Fruit fly (Drosophila melanogaster) whole organism, embryonic: Measurements from ENCODE around the gene CG8128.

ENCODE experiments used
- Ada2b ChIP-seq: fragments of 200-800 bp; sonication (Bioruptor generic); IDR thresholded peaks from 2 replicates; pipeline ENCODE4 v1.3.6; 2022; ENCODE audit warnings: missing biosample characterization, missing genetic modification characterization
- BtbVII ChIP-seq: fragments of 200-800 bp; sonication (Bioruptor generic); optimal IDR thresholded peaks from 3 replicates; lab custom pipeline; 2017; ENCODE audit warnings: missing biosample characterization, mild to moderate bottlenecking, missing genetic modification characterization
- CG10321 ChIP-seq: fragments of 200-800 bp; sonication (Bioruptor generic); IDR thresholded peaks from 2 replicates; pipeline ENCODE4 v1.3.6; 2022; ENCODE audit warnings: missing biosample characterization, missing genetic modification characterization
- CG10462 ChIP-seq: fragments of 200-800 bp; sonication (Bioruptor generic); optimal IDR thresholded peaks from 2 replicates; lab custom pipeline; 2016; ENCODE audit warnings: missing biosample characterization, missing genetic modification characterization
- CG11398 ChIP-seq: fragments of 200-800 bp; sonication (Bioruptor generic); optimal IDR thresholded peaks from 2 replicates; lab custom pipeline; 2016; ENCODE audit warnings: missing biosample characterization, missing genetic modification characterization
- CG11504 ChIP-seq: fragments of 200-800 bp; sonication (Bioruptor generic); optimal IDR thresholded peaks from 3 replicates; lab custom pipeline; 2019; ENCODE audit warnings: missing biosample characterization, mild to moderate bottlenecking, missing genetic modification characterization, moderate library complexity
- CG11696 ChIP-seq: fragments of 200-800 bp; sonication (Bioruptor generic); IDR thresholded peaks from 2 replicates; pipeline ENCODE4 v1.3.6; 2022; ENCODE audit warnings: missing biosample characterization, missing genetic modification characterization
- CG12744 ChIP-seq: fragments of 200-800 bp; sonication (Bioruptor generic); optimal IDR thresholded peaks from 2 replicates; lab custom pipeline; 2016; ENCODE audit warnings: missing biosample characterization, missing genetic modification characterization
- CG15073 ChIP-seq: fragments of 200-800 bp; sonication (Bioruptor generic); optimal IDR thresholded peaks from 2 replicates; lab custom pipeline; 2016; ENCODE audit warnings: missing biosample characterization, missing genetic modification characterization
- CG17328 ChIP-seq: fragments of 200-800 bp; sonication (Bioruptor generic); IDR thresholded peaks from 2 replicates; pipeline ENCODE4 v1.3.6; 2022; ENCODE audit warnings: missing biosample characterization, missing genetic modification characterization
- CG17829 ChIP-seq: fragments of 200-800 bp; optimal IDR thresholded peaks from 2 replicates; lab custom pipeline; 2019; ENCODE audit warnings: missing biosample characterization, mild to moderate bottlenecking, missing genetic modification characterization, moderate library complexity
- CG18599 ChIP-seq: fragments of 200-800 bp; sonication (Bioruptor generic); optimal IDR thresholded peaks from 3 replicates; lab custom pipeline; 2017; ENCODE audit warnings: missing biosample characterization, missing genetic modification characterization, mild to moderate bottlenecking, moderate library complexity, missing genetic modification reagents
- CG30431 ChIP-seq: fragments of 200-800 bp; sonication (Bioruptor generic); optimal IDR thresholded peaks from 2 replicates; lab custom pipeline; 2017; ENCODE audit warnings: missing biosample characterization, missing genetic modification characterization
- CG34422 ChIP-seq: fragments of 200-800 bp; sonication (Bioruptor generic); IDR thresholded peaks from 3 replicates; pipeline ENCODE4 v1.3.6; 2022; ENCODE audit warnings: missing biosample characterization, missing genetic modification characterization
- CG5953 ChIP-seq: fragments of 200-800 bp; sonication (Bioruptor generic); IDR thresholded peaks from 2 replicates; pipeline ENCODE4 v1.3.6; 2022; ENCODE audit warnings: missing biosample characterization, missing genetic modification characterization
- CG6272 ChIP-seq: fragments of 200-800 bp; sonication (Bioruptor generic); IDR thresholded peaks from 2 replicates; pipeline ENCODE4 v1.3.6; 2022; ENCODE audit warnings: missing biosample characterization, missing genetic modification characterization
- CG7786 ChIP-seq: fragments of 200-800 bp; sonication (Bioruptor generic); optimal IDR thresholded peaks from 2 replicates; lab custom pipeline; 2016; ENCODE audit warnings: missing biosample characterization, missing genetic modification characterization
- CG7839 ChIP-seq: fragments of 200-800 bp; sonication (Bioruptor generic); optimal IDR thresholded peaks from 3 replicates; lab custom pipeline; 2018; ENCODE audit warnings: missing biosample characterization, mild to moderate bottlenecking, missing genetic modification characterization, moderate library complexity
- Dbx ChIP-seq: fragments of 200-800 bp; sonication (Bioruptor generic); IDR thresholded peaks from 3 replicates; pipeline ENCODE4 v1.3.6; 2022; ENCODE audit warnings: missing biosample characterization, missing genetic modification characterization
- Fer3 ChIP-seq: fragments of 200-800 bp; sonication (Bioruptor generic); optimal IDR thresholded peaks from 2 replicates; lab custom pipeline; 2018; ENCODE audit warnings: missing biosample characterization, mild to moderate bottlenecking, missing genetic modification characterization, moderate library complexity
- Mad ChIP-seq: fragments of 200-800 bp; sonication (Bioruptor generic); optimal IDR thresholded peaks from 2 replicates; lab custom pipeline; 2016; ENCODE audit warnings: missing biosample characterization, missing genetic modification characterization
- Med ChIP-seq: fragments of 200-800 bp; sonication (Bioruptor generic); peaks from one replicate; lab custom pipeline; 2016; ENCODE audit warnings: missing biosample characterization, missing genetic modification characterization, mild to moderate bottlenecking, inconsistent platforms, moderate library complexity
- NfI ChIP-seq: fragments of 200-800 bp; sonication (Bioruptor generic); optimal IDR thresholded peaks from 3 replicates; lab custom pipeline; 2018; ENCODE audit warnings: missing biosample characterization, mild to moderate bottlenecking, missing genetic modification characterization, moderate library complexity
- Opbp ChIP-seq: fragments of 200-800 bp; sonication (Bioruptor generic); IDR thresholded peaks from 3 replicates; pipeline ENCODE4 v1.3.6; 2022; ENCODE audit warnings: missing biosample characterization, missing genetic modification characterization; ENCODE audit not compliant: partially characterized antibody
- Sry-β ChIP-seq: fragments of 200-800 bp; sonication (Bioruptor generic); optimal IDR thresholded peaks from 2 replicates; lab custom pipeline; 2018; ENCODE audit warnings: missing biosample characterization, mild to moderate bottlenecking, missing genetic modification characterization, moderate library complexity
- Usf ChIP-seq: fragments of 200-800 bp; sonication (Bioruptor generic); optimal IDR thresholded peaks from 2 replicates; lab custom pipeline; 2017; ENCODE audit warnings: missing genotype, missing biosample characterization, missing genetic modification characterization
- aop ChIP-seq: fragments of 200-800 bp; sonication (Bioruptor generic); IDR thresholded peaks from 2 replicates; pipeline ENCODE4 v1.3.6; 2022; ENCODE audit warnings: missing biosample characterization, missing genetic modification characterization
- ase ChIP-seq: fragments of 200-800 bp; sonication (Bioruptor generic); IDR thresholded peaks from 3 replicates; pipeline ENCODE4 v1.3.6; 2022; ENCODE audit warnings: missing biosample characterization, missing genetic modification characterization
- ash1 ChIP-seq: fragments of 200-800 bp; sonication (Bioruptor generic); optimal IDR thresholded peaks from 2 replicates; lab custom pipeline; 2018; ENCODE audit warnings: missing biosample characterization, mild to moderate bottlenecking, missing genetic modification characterization
- bcd ChIP-seq: fragments of 200-800 bp; sonication (Bioruptor generic); optimal IDR thresholded peaks from 2 replicates; lab custom pipeline; 2017; ENCODE audit warnings: missing biosample characterization, mild to moderate bottlenecking, missing genetic modification characterization
- bigmax ChIP-seq: fragments of 200-800 bp; sonication (Bioruptor generic); optimal IDR thresholded peaks from 2 replicates; lab custom pipeline; 2018; ENCODE audit warnings: missing biosample characterization, mild to moderate bottlenecking, missing genetic modification characterization
- caup ChIP-seq: fragments of 200-800 bp; sonication (Bioruptor generic); optimal IDR thresholded peaks from 3 replicates; lab custom pipeline; 2017; ENCODE audit warnings: missing biosample characterization, mild to moderate bottlenecking, missing genetic modification characterization, moderate library complexity; ENCODE audit not compliant: severe bottlenecking
- chm ChIP-seq: fragments of 200-800 bp; sonication (Bioruptor generic); IDR thresholded peaks from 2 replicates; pipeline ENCODE4 v1.3.6; 2022; ENCODE audit warnings: missing biosample characterization, missing genetic modification characterization
- chn ChIP-seq: fragments of 200-800 bp; sonication (Bioruptor generic); optimal IDR thresholded peaks from 2 replicates; lab custom pipeline; 2016; ENCODE audit warnings: missing biosample characterization, missing genetic modification characterization
- ci ChIP-seq: fragments of 200-800 bp; sonication (Bioruptor generic); IDR thresholded peaks from 3 replicates; pipeline ENCODE4 v1.3.6; 2022; ENCODE audit warnings: missing biosample characterization, missing genetic modification characterization
- crol ChIP-seq: fragments of 200-800 bp; sonication (Bioruptor generic); IDR thresholded peaks from 2 replicates; pipeline ENCODE4 v1.3.6; 2022; ENCODE audit warnings: missing biosample characterization, missing genetic modification characterization
- dm ChIP-seq: fragments of 200-800 bp; sonication (Bioruptor generic); optimal IDR thresholded peaks from 3 replicates; lab custom pipeline; 2016; ENCODE audit warnings: missing biosample characterization, missing genetic modification characterization
- exex ChIP-seq: fragments of 200-800 bp; sonication (Bioruptor generic); optimal IDR thresholded peaks from 4 replicates; lab custom pipeline; 2018; ENCODE audit warnings: missing biosample characterization, mild to moderate bottlenecking, missing genetic modification characterization, moderate library complexity
- gcm2 ChIP-seq: fragments of 200-800 bp; sonication (Bioruptor generic); optimal IDR thresholded peaks from 2 replicates; lab custom pipeline; 2016; ENCODE audit warnings: missing biosample characterization, missing genetic modification characterization
- hkb ChIP-seq, 2 experiments: fragments of 200-800 bp in 1 of 2; fragments of >200 bp in 1 of 2; sonication (Bioruptor generic) in 1 of 2; IDR thresholded peaks in 1 of 2; optimal IDR thresholded peaks in 1 of 2; 2 replicates each; pipeline versions ENCODE4 v1.3.6 to Lab custom; 2017 to 2022; ENCODE audit warnings: missing biosample characterization in 1 of 2, missing genetic modification characterization in 1 of 2
- lola ChIP-seq, 3 experiments: fragments of >200 bp in 2 of 3; fragments of 200-800 bp in 1 of 3; sonication (Bioruptor generic) in 1 of 3; optimal IDR thresholded peaks; 2 replicates each; lab custom pipeline; 2017 to 2019; ENCODE audit warnings: missing biosample characterization in 3 of 3, missing genetic modification characterization in 3 of 3, mild to moderate bottlenecking in 1 of 3, moderate library complexity in 1 of 3
- mam ChIP-seq: fragments of 200-800 bp; sonication (Bioruptor generic); optimal IDR thresholded peaks from 3 replicates; lab custom pipeline; 2016; ENCODE audit warnings: missing biosample characterization, missing genetic modification characterization
- mld ChIP-seq: fragments of 200-800 bp; sonication (Bioruptor generic); IDR thresholded peaks from 3 replicates; pipeline ENCODE4 v1.3.6; 2022; ENCODE audit warnings: missing biosample characterization, missing genetic modification characterization; ENCODE audit not compliant: partially characterized antibody
- pum ChIP-seq: fragments of 200-800 bp; sonication (Bioruptor generic); optimal IDR thresholded peaks from 2 replicates; lab custom pipeline; 2016; ENCODE audit warnings: missing biosample characterization, missing genetic modification characterization
- run ChIP-seq: fragments of 200-800 bp; sonication (Bioruptor generic); optimal IDR thresholded peaks from 3 replicates; lab custom pipeline; 2018; ENCODE audit warnings: missing biosample characterization, mild to moderate bottlenecking, missing genetic modification characterization
- salm ChIP-seq: fragments of 200-800 bp; sonication (Bioruptor generic); optimal IDR thresholded peaks from 2 replicates; lab custom pipeline; 2018; ENCODE audit warnings: missing biosample characterization, mild to moderate bottlenecking, missing genetic modification characterization
- sens-2 ChIP-seq: fragments of 200-800 bp; sonication (Bioruptor generic); IDR thresholded peaks from 2 replicates; pipeline ENCODE4 v1.3.6; 2022; ENCODE audit warnings: missing biosample characterization, missing genetic modification characterization
- sima ChIP-seq: fragments of 200-800 bp; sonication (Bioruptor generic); optimal IDR thresholded peaks from 2 replicates; lab custom pipeline; 2016; ENCODE audit warnings: missing biosample characterization, missing genetic modification characterization
- sisA ChIP-seq: fragments of 200-800 bp; sonication (Bioruptor generic); IDR thresholded peaks from 2 replicates; pipeline ENCODE4 v1.3.6; 2022; ENCODE audit warnings: missing biosample characterization, missing genetic modification characterization
- zfh2 ChIP-seq: fragments of 200-800 bp; sonication (Bioruptor generic); optimal IDR thresholded peaks from 2 replicates; lab custom pipeline; 2016; ENCODE audit warnings: missing biosample characterization, missing genetic modification characterization

CG8128 gene

dm6 chrX:15740288-15740726, 43.0 kb downstream of the CG8128 start (continued):
- TF ChIP-seq ase (GFP tag; lab: Robert Waterston, UW) (peak; percentile 65; the same call in 1 of the 3 replicates), chn (GFP tag; lab: Kevin White, UChicago) (peak; percentile 44), mam (GFP tag; lab: Kevin White, UChicago) (peak; percentile 69), CG17328 (GFP tag; lab: Robert Waterston, UW) (peak; percentile 70), CG15073 (GFP tag; lab: Kevin White, UChicago) (no peak), CG5953 (GFP tag; lab: Robert Waterston, UW) (no peak), run (tag; lab: Kevin White, UChicago) (no peak), pum (GFP tag; lab: Kevin White, UChicago) (peak; percentile 35), CG11696 (GFP tag; lab: Robert Waterston, UW) (peak; percentile 64), exex (peak; percentile 99), mld (GFP tag; lab: Robert Waterston, UW) (no peak), ci (GFP tag; lab: Robert Waterston, UW) (peak; percentile 85), CG30431 (GFP tag; lab: Kevin White, UChicago) (peak; percentile 41), Med (GFP tag; lab: Kevin White, UChicago) (peak; percentile 91), hkb (optimal IDR thresholded peaks at IDR 0.05; lab: Kevin White, UChicago) (no peak), hkb (GFP tag; IDR thresholded peaks at IDR 0.05; lab: Robert Waterston, UW) (peak; percentile 82), gcm2 (GFP tag; lab: Kevin White, UChicago) (peak; percentile 45), Sry-β (GFP tag; lab: Kevin White, UChicago) (no peak), bigmax (peak; percentile 21), Ada2b (peak; percentile 75), salm (tag; lab: Kevin White, UChicago) (peak; percentile 55), aop (GFP tag; lab: Robert Waterston, UW) (no peak), CG11398 (GFP tag; lab: Kevin White, UChicago) (no peak), dm (GFP tag; lab: Kevin White, UChicago) (no peak), BtbVII (GFP tag; lab: Kevin White, UChicago) (peak; percentile 48), CG12744 (GFP tag; lab: Kevin White, UChicago) (peak; percentile 51), sima (GFP tag; lab: Kevin White, UChicago) (no peak), CG34422 (GFP tag; lab: Robert Waterston, UW) (peak; percentile 57; the same call in 1 of the 3 replicates), CG7839 (tag; lab: Kevin White, UChicago) (peak; percentile 77), CG6272 (peak; percentile 9; the same call in 1 of the 2 replicates), lola (GFP tag; optimal IDR thresholded peaks at IDR 0.05; lab: Kevin White, UChicago) (peak in 1 of 3 experiments; percentile 25), CG10462 (GFP tag; lab: Kevin White, UChicago) (no peak), Mad (GFP tag; lab: Kevin White, UChicago) (peak; percentile 52), Usf (GFP tag; lab: Kevin White, UChicago) (no peak), CG7786 (GFP tag; lab: Kevin White, UChicago) (peak; percentile 66), CG17829 (tag; lab: Kevin White, UChicago) (peak; percentile 30), bcd (GFP tag; lab: Kevin White, UChicago) (peak; percentile 60), Dbx (GFP tag; lab: Robert Waterston, UW) (peak; percentile 88), zfh2 (GFP tag; lab: Kevin White, UChicago) (peak; percentile 58), CG10321 (GFP tag; lab: Robert Waterston, UW) (0 out of 2 replicates have a peak, but pooled peaks have one; percentile 29), NfI (peak; percentile 74), Fer3 (tag; lab: Kevin White, UChicago) (peak; percentile 87), CG18599 (GFP tag; lab: Kevin White, UChicago) (peak; percentile 91), Opbp (GFP tag; lab: Robert Waterston, UW) (no peak), caup (peak; percentile 81), sisA (GFP tag; lab: Robert Waterston, UW) (peak; percentile 72), crol (GFP tag; lab: Robert Waterston, UW) (no peak), chm (peak; percentile 62; the same call in 1 of the 2 replicates), ash1 (peak; percentile 42), CG11504 (tag; lab: Kevin White, UChicago) (peak; percentile 74), sens-2 (peak; percentile 40; the same call in 1 of the 2 replicates)
